Fruit fly (Drosophila melanogaster): ENCODE measurements around the gene Shab.

Gene Shab

DNA sequence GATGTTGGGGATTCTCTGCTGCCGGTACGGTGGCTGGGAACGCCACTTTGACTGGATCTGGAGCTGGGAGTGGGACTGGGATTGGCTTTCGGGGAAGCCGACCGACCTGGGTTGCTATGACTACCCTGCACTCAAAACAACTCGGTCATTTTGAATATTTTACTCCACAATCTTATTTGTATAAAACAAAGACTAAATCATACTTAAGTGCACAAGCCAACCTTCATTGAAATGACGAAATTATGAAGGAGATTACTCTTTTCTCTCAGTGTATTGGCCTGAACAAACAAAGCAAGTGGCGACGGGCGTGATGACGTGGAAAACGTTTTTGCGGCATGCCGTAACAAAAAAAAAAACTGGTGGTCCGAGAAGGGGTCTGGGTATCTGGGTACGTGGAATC lies 43.9 kb upstream of the Shab start (continued):
- no peak for TF ChIP-seq cas (GFP tag; IDR thresholded peaks at IDR 0.05)
- TF ChIP-seq CG9932 (GFP tag; IDR thresholded peaks at IDR 0.05), result 0 out of 2 replicates have a peak, but pooled peaks have one; percentile 16
- no peak for TF ChIP-seq wor (GFP tag; IDR thresholded peaks at IDR 0.05)
- TF ChIP-seq Dll (GFP tag; IDR thresholded peaks at IDR 0.05; ENCODE audit: partially characterized antibody), result no peak
- no peak for TF ChIP-seq CG31441 (GFP tag; IDR thresholded peaks at IDR 0.05)
- TF ChIP-seq hbn (GFP tag; IDR thresholded peaks at IDR 0.05; ENCODE audit: partially characterized antibody), result no peak
- TF ChIP-seq CG18011 (GFP tag; optimal IDR thresholded peaks at IDR 0.05), result no peak
- TF ChIP-seq Ssrp (tag; optimal IDR thresholded peaks at IDR 0.05), result peak; percentile 24
- no peak for TF ChIP-seq CG8944 (GFP tag; optimal IDR thresholded peaks at IDR 0.05)
- TF ChIP-seq gsb (GFP tag; IDR thresholded peaks at IDR 0.05), result no peak
- TF ChIP-seq CG9609 (GFP tag; optimal IDR thresholded peaks at IDR 0.05), result peak; percentile 21
- TF ChIP-seq CG18599 (GFP tag; optimal IDR thresholded peaks at IDR 0.05), result peak; percentile 85
- peak; percentile 2 for TF ChIP-seq Dek (tag; optimal IDR thresholded peaks at IDR 0.05)
- TF ChIP-seq Vsx1 (GFP tag; optimal IDR thresholded peaks at IDR 0.05), result no peak
- no peak for TF ChIP-seq CG4360 (GFP tag; IDR thresholded peaks at IDR 0.05)
- peak; percentile 35 for TF ChIP-seq grau (tag; optimal IDR thresholded peaks at IDR 0.05)
- TF ChIP-seq CG17361 (GFP tag; IDR thresholded peaks at IDR 0.05), result no peak
- TF ChIP-seq Camta (GFP tag; optimal IDR thresholded peaks at IDR 0.05), result peak; percentile 17
- peak; percentile 7 for TF ChIP-seq CG3281 (GFP tag; optimal IDR thresholded peaks at IDR 0.05)
- TF ChIP-seq CG16863 (GFP tag; optimal IDR thresholded peaks at IDR 0.05), result no peak
- TF ChIP-seq Fer1 (GFP tag; optimal IDR thresholded peaks at IDR 0.05), result peak; percentile 51
- TF ChIP-seq sr (GFP tag; IDR thresholded peaks at IDR 0.05), result no peak
- peak; percentile 57; the same call in 2 of the 3 replicates for TF ChIP-seq ci (GFP tag; IDR thresholded peaks at IDR 0.05)
- TF ChIP-seq pan (optimal IDR thresholded peaks at IDR 0.05), result no peak
- TF ChIP-seq pan (GFP tag; optimal IDR thresholded peaks at IDR 0.05 in 1 of 2, IDR thresholded peaks at IDR 0.05 in 1 of 2), result peak in 1 of 2 experiments; percentile 38
- TF ChIP-seq insv (GFP tag; optimal IDR thresholded peaks at IDR 0.05), result no peak
- TF ChIP-seq CkIIα-i1 (GFP tag; IDR thresholded peaks at IDR 0.05), result no peak
- TF ChIP-seq sc (optimal IDR thresholded peaks at IDR 0.05), result no peak
- TF ChIP-seq sc (GFP tag; optimal IDR thresholded peaks at IDR 0.05), result no peak
- TF ChIP-seq ken (GFP tag; IDR thresholded peaks at IDR 0.05), result 0 out of 3 replicates have a peak, but pooled peaks have one; percentile 21
- no peak for TF ChIP-seq Doc2 (GFP tag; IDR thresholded peaks at IDR 0.05)
- no peak for TF ChIP-seq Poxn (GFP tag; IDR thresholded peaks at IDR 0.05)
- no peak for TF ChIP-seq Trl (optimal IDR thresholded peaks at IDR 0.05)
- peak; percentile 24 for TF ChIP-seq Trl (GFP tag; optimal IDR thresholded peaks at IDR 0.05)
- TF ChIP-seq prd (optimal IDR thresholded peaks at IDR 0.05), result no peak
- TF ChIP-seq prd (GFP tag; IDR thresholded peaks at IDR 0.05), result peak; percentile 40; the same call in 1 of the 3 replicates
- TF ChIP-seq ab (GFP tag; optimal IDR thresholded peaks at IDR 0.05), result no peak
- TF ChIP-seq CG8924 (tag; optimal IDR thresholded peaks at IDR 0.05), result peak; percentile 46
- no peak for TF ChIP-seq pho (GFP tag; optimal IDR thresholded peaks at IDR 0.05)
- TF ChIP-seq CG10979 (tag; optimal IDR thresholded peaks at IDR 0.05), result peak; percentile 37
- TF ChIP-seq CG3847 (GFP tag; IDR thresholded peaks at IDR 0.05), result no peak
- no peak for TF ChIP-seq CG10462 (GFP tag; optimal IDR thresholded peaks at IDR 0.05)
- no peak for TF ChIP-seq CG1024 (GFP tag; IDR thresholded peaks at IDR 0.05)
- no peak for TF ChIP-seq CG9215 (GFP tag; IDR thresholded peaks at IDR 0.05)
- TF ChIP-seq Hr51 (GFP tag; optimal IDR thresholded peaks at IDR 0.05), result peak in 1 of 2 experiments; percentile 42
- no peak for TF ChIP-seq cato (GFP tag; optimal IDR thresholded peaks at IDR 0.05; ENCODE audit: borderline replicate concordance)
- no peak for TF ChIP-seq Abd-B (GFP tag; optimal IDR thresholded peaks at IDR 0.05)
- TF ChIP-seq CG8290 (GFP tag; optimal IDR thresholded peaks at IDR 0.05), result no peak
- peak in 1 of 2 experiments; percentile 57 for TF ChIP-seq CG8290 (tag; optimal IDR thresholded peaks at IDR 0.05)
- no peak for TF ChIP-seq hkb (optimal IDR thresholded peaks at IDR 0.05)
- peak; percentile 72 for TF ChIP-seq hkb (GFP tag; IDR thresholded peaks at IDR 0.05)
- no peak for TF ChIP-seq Usf (GFP tag; optimal IDR thresholded peaks at IDR 0.05)
- TF ChIP-seq unc-4 (GFP tag; IDR thresholded peaks at IDR 0.05; ENCODE audit: partially characterized antibody), result no peak

Measured in whole organism, embryonic.